Worm (Caenorhabditis elegans) whole organism, L2 larva: Measurements from ENCODE around the gene cyp-33C5.
A peak's percentile ranks its signal among the peaks of the same experiment; 100 is the strongest.

Experiments used
- C34F6.9 ChIP-seq: fragments of 150-350 bp; optimal IDR thresholded peaks from 2 replicates; lab custom pipeline; 2014; ENCODE audit warnings: missing biosample characterization, missing genetic modification characterization
- F13H6.1 ChIP-seq: sonication (generic microtip); optimal IDR thresholded peaks from 2 replicates; lab custom pipeline; 2016; ENCODE audit warnings: missing genetic modification characterization, missing compliant biosample characterization
- R02D3.7 ChIP-seq: fragments of 150-350 bp; optimal IDR thresholded peaks from 2 replicates; lab custom pipeline; 2014; ENCODE audit warnings: missing biosample characterization, missing genetic modification characterization
- Y55F3AM.14 ChIP-seq: fragments of 200-800 bp; sonication (Bioruptor generic); optimal IDR thresholded peaks from 2 replicates; lab custom pipeline; 2018; ENCODE audit warnings: mild to moderate bottlenecking, missing genetic modification characterization, missing compliant biosample characterization
- alr-1 ChIP-seq: fragments of 150-350 bp; optimal IDR thresholded peaks from 2 replicates; lab custom pipeline; 2014; ENCODE audit warnings: missing biosample characterization, missing genetic modification characterization
- aly-2 ChIP-seq: fragments of 150-350 bp; optimal IDR thresholded peaks from 2 replicates; lab custom pipeline; 2014; ENCODE audit warnings: missing biosample characterization, missing genetic modification characterization
- ama-1 ChIP-seq: fragments of 150-350 bp; optimal IDR thresholded peaks from 2 replicates; lab custom pipeline; 2018; ENCODE audit warnings: inconsistent platforms
- blmp-1 ChIP-seq: sonication (generic microtip); optimal IDR thresholded peaks from 2 replicates; lab custom pipeline; 2017; ENCODE audit warnings: missing genetic modification characterization, mild to moderate bottlenecking, missing compliant biosample characterization, antibody characterized with exemption, moderate library complexity; ENCODE audit not compliant: insufficient read depth
- ceh-16 ChIP-seq: fragments of 150-350 bp; optimal IDR thresholded peaks from 2 replicates; lab custom pipeline; 2014; ENCODE audit warnings: missing biosample characterization, missing genetic modification characterization
- ceh-82 ChIP-seq: fragments of 150-350 bp; optimal IDR thresholded peaks from 2 replicates; lab custom pipeline; 2014; ENCODE audit warnings: missing biosample characterization, missing genetic modification characterization
- crh-2 ChIP-seq: sonication (generic microtip); optimal IDR thresholded peaks from 2 replicates; lab custom pipeline; 2017; ENCODE audit warnings: missing biosample characterization, missing genetic modification characterization
- elt-1 ChIP-seq: fragments of 150-350 bp; optimal IDR thresholded peaks from 2 replicates; lab custom pipeline; 2014; ENCODE audit warnings: missing biosample characterization, missing genetic modification characterization
- elt-3 ChIP-seq: sonication (generic microtip); optimal IDR thresholded peaks from 2 replicates; lab custom pipeline; 2017; ENCODE audit warnings: missing biosample characterization, missing genetic modification characterization
- fos-1 ChIP-seq: fragments of 150-350 bp; optimal IDR thresholded peaks from 2 replicates; lab custom pipeline; 2014; ENCODE audit warnings: missing biosample characterization, missing genetic modification characterization
- gmeb-1 ChIP-seq: fragments of 150-350 bp; optimal IDR thresholded peaks from 2 replicates; lab custom pipeline; 2014; ENCODE audit warnings: missing biosample characterization, missing genetic modification characterization
- lin-13 ChIP-seq: fragments of 150-350 bp; optimal IDR thresholded peaks from 2 replicates; lab custom pipeline; 2014; ENCODE audit warnings: missing biosample characterization, missing genetic modification reagents, missing genetic modification characterization
- lin-39 ChIP-seq: fragments of 150-350 bp; optimal IDR thresholded peaks from 2 replicates; lab custom pipeline; 2014; ENCODE audit warnings: missing biosample characterization, missing genetic modification reagents, missing genetic modification characterization
- lsy-2 ChIP-seq, 2 experiments: fragments of 150-350 bp in 1 of 2; sonication (generic microtip) in 1 of 2; optimal IDR thresholded peaks; 2 replicates each; lab custom pipeline; 2014 to 2017; ENCODE audit warnings: missing biosample characterization in 2 of 2, missing genetic modification characterization in 2 of 2
- mab-5 ChIP-seq: fragments of 150-350 bp; optimal IDR thresholded peaks from 2 replicates; lab custom pipeline; 2014; ENCODE audit warnings: missing biosample characterization, missing genetic modification characterization
- mbf-1 ChIP-seq: sonication (generic microtip); optimal IDR thresholded peaks from 2 replicates; lab custom pipeline; 2017; ENCODE audit warnings: missing biosample characterization, missing genetic modification characterization
- mdl-1 ChIP-seq, 2 experiments: fragments of 150-350 bp in 1 of 2; sonication (generic microtip) in 1 of 2; optimal IDR thresholded peaks; 2 replicates each; lab custom pipeline; 2017; ENCODE audit warnings: missing biosample characterization in 2 of 2, missing genetic modification characterization in 2 of 2
- nhr-10 ChIP-seq: sonication (generic microtip); optimal IDR thresholded peaks from 2 replicates; lab custom pipeline; 2017; ENCODE audit warnings: missing biosample characterization, missing genetic modification characterization
- nhr-11 ChIP-seq: fragments of 150-350 bp; optimal IDR thresholded peaks from 2 replicates; lab custom pipeline; 2014; ENCODE audit warnings: missing biosample characterization, missing genetic modification characterization
- nhr-12 ChIP-seq: fragments of 150-350 bp; optimal IDR thresholded peaks from 2 replicates; lab custom pipeline; 2014; ENCODE audit warnings: missing biosample characterization, missing genetic modification characterization
- nhr-21 ChIP-seq: fragments of 150-350 bp; optimal IDR thresholded peaks from 2 replicates; lab custom pipeline; 2014; ENCODE audit warnings: missing biosample characterization, missing genetic modification characterization
- nhr-23 ChIP-seq: fragments of 150-350 bp; optimal IDR thresholded peaks from 2 replicates; lab custom pipeline; 2014; ENCODE audit warnings: missing biosample characterization, missing genetic modification reagents, missing genetic modification characterization
- nhr-237 ChIP-seq: fragments of 150-350 bp; optimal IDR thresholded peaks from 2 replicates; lab custom pipeline; 2014; ENCODE audit warnings: missing biosample characterization, missing genetic modification characterization
- nhr-77 ChIP-seq: fragments of 150-350 bp; optimal IDR thresholded peaks from 2 replicates; lab custom pipeline; 2014; ENCODE audit warnings: missing biosample characterization, missing genetic modification characterization
- peb-1 ChIP-seq: fragments of 150-350 bp; optimal IDR thresholded peaks from 2 replicates; lab custom pipeline; 2014; ENCODE audit warnings: missing biosample characterization, missing genetic modification characterization
- sem-4 ChIP-seq: fragments of 150-350 bp; optimal IDR thresholded peaks from 2 replicates; lab custom pipeline; 2014; ENCODE audit warnings: missing biosample characterization, missing genetic modification reagents, missing genetic modification characterization
- skn-1 ChIP-seq: sonication (generic microtip); optimal IDR thresholded peaks from 2 replicates; lab custom pipeline; 2017; ENCODE audit warnings: missing biosample characterization, missing genetic modification characterization
- sma-3 ChIP-seq: sonication (generic microtip); optimal IDR thresholded peaks from 2 replicates; lab custom pipeline; 2016; ENCODE audit warnings: missing genetic modification reagents, missing genetic modification characterization, missing compliant biosample characterization
- snpc-4 ChIP-seq: fragments of 150-350 bp; optimal IDR thresholded peaks from 2 replicates; lab custom pipeline; 2014; ENCODE audit warnings: missing biosample characterization, missing genetic modification characterization
- unc-39 ChIP-seq: fragments of 150-350 bp; optimal IDR thresholded peaks from 2 replicates; lab custom pipeline; 2014; ENCODE audit warnings: missing biosample characterization, missing genetic modification characterization
- unc-55 ChIP-seq: fragments of 150-350 bp; sonication (generic microtip); optimal IDR thresholded peaks from 3 replicates; lab custom pipeline; 2014; ENCODE audit warnings: missing biosample characterization, missing genetic modification reagents, missing genetic modification characterization
- unc-62 ChIP-seq: fragments of 150-350 bp; optimal IDR thresholded peaks from 2 replicates; lab custom pipeline; 2014; ENCODE audit warnings: missing biosample characterization, missing genetic modification reagents, missing genetic modification characterization
- zag-1 ChIP-seq: fragments of 150-350 bp; optimal IDR thresholded peaks from 2 replicates; lab custom pipeline; 2014; ENCODE audit warnings: missing biosample characterization, missing genetic modification characterization
- ztf-1 ChIP-seq: fragments of 200-800 bp; sonication (Bioruptor generic); conservative IDR thresholded peaks from 2 replicates; pipeline ENCODE4 v1.3.6; 2022; ENCODE audit warnings: missing genetic modification characterization, missing compliant biosample characterization
- ztf-11 ChIP-seq: sonication (generic microtip); optimal IDR thresholded peaks from 2 replicates; lab custom pipeline; 2017; ENCODE audit warnings: missing biosample characterization, missing genetic modification characterization
- ztf-4 ChIP-seq: fragments of 150-350 bp; optimal IDR thresholded peaks from 2 replicates; lab custom pipeline; 2014; ENCODE audit warnings: missing biosample characterization, missing genetic modification characterization

Gene cyp-33C5

DNA sequence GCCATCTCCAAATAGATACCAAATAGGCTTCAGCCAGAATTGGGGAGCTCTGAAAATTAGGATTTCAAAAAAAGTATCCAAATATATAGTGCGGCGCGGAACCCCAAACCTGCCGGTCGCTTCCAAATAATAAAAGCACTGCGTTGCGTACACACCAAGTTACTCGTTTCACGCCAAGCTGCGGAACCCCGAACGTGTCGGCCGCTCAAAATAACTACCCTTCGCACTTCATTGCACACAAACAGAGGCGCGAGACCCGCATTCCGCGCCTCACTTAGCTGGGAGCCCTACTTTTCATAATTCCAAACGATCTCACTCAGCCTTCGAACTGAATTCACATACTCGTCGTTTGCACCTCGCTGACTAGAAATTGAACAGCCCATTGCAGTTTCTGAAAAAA lies 45.2 kb upstream of the cyp-33C5 start:
- TF ChIP-seq snpc-4 (tag; lab: Kevin White, UChicago): no peak

DNA sequence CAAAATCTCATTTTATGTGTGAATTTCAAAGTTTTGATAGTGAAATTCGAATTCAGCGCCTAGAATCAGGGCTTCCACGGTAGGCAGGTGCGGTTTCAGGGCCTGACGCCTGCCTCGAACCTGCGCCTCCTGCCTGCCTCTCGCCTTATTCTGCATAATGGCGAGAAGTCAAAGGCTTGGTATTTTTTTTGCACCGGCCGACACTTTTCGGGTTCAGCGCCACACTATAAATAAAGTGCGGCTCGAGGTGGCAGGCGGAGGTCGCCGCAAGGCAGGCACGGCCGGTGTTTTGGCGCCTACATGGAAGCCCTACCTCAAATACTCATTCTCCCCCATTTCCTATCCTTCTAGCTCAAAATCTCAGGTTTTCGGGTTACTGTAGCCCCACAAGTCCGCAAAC lies 44.4 kb upstream of the cyp-33C5 start:
- TF ChIP-seq nhr-10 (no peak), unc-62 (GFP tag; lab: Kevin White, UChicago) (no peak), snpc-4 (tag; lab: Kevin White, UChicago) (no peak), Y55F3AM.14 (GFP tag; lab: Kevin White, UChicago) (no peak), mbf-1 (tag; lab: Kevin White, UChicago) (no peak), nhr-12 (tag; lab: Kevin White, UChicago) (no peak), unc-39 (no peak), C34F6.9 (tag; lab: Kevin White, UChicago) (no peak), skn-1 (tag; lab: Kevin White, UChicago) (no peak), mab-5 (tag; lab: Kevin White, UChicago) (no peak), elt-1 (tag; lab: Kevin White, UChicago) (no peak), lin-13 (no peak), ama-1 (no peak), mdl-1 (tag; optimal IDR thresholded peaks at IDR 0.05; lab: Kevin White, UChicago) (no peak), nhr-77 (tag; lab: Kevin White, UChicago) (no peak), nhr-11 (tag; lab: Kevin White, UChicago) (no peak), alr-1 (tag; lab: Kevin White, UChicago) (no peak), lin-39 (tag; lab: Kevin White, UChicago) (no peak)

DNA sequence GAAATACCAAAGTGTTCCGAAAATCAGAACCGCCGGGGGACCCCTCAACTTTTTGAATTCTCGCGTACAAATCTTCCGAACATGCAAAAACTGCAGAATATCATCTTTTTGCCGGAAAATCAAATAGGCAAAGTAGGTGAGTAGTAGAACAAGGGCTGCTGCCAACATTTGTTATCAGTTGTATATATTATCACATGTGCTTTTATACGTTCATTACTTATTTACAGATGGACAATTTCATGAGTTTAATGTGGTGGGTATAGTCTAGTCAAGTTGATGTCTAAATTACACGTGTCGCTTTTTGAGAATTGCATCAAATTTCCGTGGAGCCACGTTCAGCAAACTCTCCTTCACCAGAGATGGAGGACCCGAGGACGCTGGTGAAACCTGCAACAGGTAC lies 43.6 kb upstream of the cyp-33C5 start, which contains the start of gene cyp-32B1:
cyp-32B1 (minus strand) TSS at position 176 of the 400 bp plus-strand sequence.
- TF ChIP-seq sem-4 (tag; lab: Kevin White, UChicago) (no peak), ztf-11 (tag; lab: Kevin White, UChicago) (no peak), fos-1 (peak; percentile 5), snpc-4 (tag; lab: Kevin White, UChicago) (no peak)

DNA sequence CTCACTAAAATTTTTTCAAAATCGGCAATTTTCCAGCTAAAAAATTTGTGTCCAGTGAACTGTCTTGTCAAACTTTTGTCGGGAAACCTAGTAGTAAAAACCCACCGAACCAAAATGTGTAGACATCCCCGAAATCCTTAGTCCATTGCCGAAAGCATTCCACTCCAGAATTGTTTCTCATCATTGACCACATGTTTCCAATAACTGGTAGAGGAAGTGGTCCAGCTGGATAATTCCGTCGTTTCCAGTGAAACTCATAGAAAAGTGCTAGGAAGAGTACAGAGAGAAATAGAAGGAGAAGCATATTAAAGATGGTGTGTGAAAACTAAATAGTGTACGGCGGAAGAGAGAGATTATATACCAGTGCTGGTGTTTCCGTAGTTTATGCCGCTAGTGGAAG lies 40.7 kb upstream of the cyp-33C5 start, which contains the start of gene cyp-33C12:
cyp-33C12 (minus strand) TSS at position 321 of the 400 bp plus-strand sequence.
- TF ChIP-seq unc-39 (no peak), gmeb-1 (tag; lab: Kevin White, UChicago) (no peak), ztf-11 (tag; lab: Kevin White, UChicago) (no peak), elt-3 (tag; lab: Kevin White, UChicago) (no peak), zag-1 (no peak), aly-2 (tag; lab: Kevin White, UChicago) (no peak), peb-1 (tag; lab: Kevin White, UChicago) (no peak), sma-3 (GFP tag; lab: Kevin White, UChicago) (no peak), lin-39 (tag; lab: Kevin White, UChicago) (no peak), lsy-2 (tag; optimal IDR thresholded peaks at IDR 0.05; lab: Kevin White, UChicago) (no peak), ztf-4 (tag; lab: Kevin White, UChicago) (no peak), lin-13 (no peak), ceh-82 (no peak), nhr-23 (tag; lab: Kevin White, UChicago) (no peak), nhr-237 (tag; lab: Kevin White, UChicago) (no peak), R02D3.7 (no peak)

DNA sequence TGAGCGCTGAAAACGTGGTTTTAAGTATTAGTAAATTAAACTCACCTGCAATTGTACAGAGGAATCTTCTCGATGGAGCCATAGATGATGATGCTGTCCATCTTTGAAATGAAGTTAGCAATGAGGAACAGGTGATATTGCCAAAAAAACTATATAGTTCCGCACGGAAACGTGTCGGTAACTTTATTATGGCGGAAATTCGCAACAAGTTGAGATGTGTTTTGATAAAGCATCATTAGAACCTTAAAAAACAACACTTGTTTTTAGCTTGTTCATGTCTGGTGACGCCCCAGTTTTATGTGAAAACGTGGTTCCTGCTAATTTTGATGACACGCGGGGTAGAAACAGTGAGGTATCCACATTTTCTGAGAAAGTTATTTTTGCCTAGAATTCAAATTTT lies 38.6 kb upstream of the cyp-33C5 start, which contains the start of gene srt-40:
srt-40 (minus strand) TSS at position 101 of the 400 bp plus-strand sequence.
- no peak for TF ChIP-seq lin-39 (tag; lab: Kevin White, UChicago)
- no peak for TF ChIP-seq ztf-4 (tag; lab: Kevin White, UChicago)

DNA sequence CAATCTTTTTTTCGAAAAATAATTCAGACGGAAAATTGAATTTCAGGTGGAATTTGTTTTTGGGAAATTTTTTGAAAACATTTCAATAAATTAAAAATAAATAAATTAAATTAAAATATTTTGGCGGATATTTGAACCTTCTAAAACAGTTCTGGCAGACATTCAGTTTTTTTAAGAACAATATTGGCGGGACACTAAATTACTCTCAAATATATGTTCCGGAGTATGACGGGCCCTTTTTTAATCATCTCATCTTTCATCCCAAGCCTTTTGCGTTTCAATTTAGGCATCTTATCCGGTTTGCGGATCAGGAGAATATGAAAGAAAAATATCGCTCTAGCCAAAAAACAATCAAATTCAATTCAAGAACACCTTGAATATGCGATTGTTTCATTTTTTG lies 38.0 kb upstream of the cyp-33C5 start, which contains the start of gene svh-11:
svh-11 (plus strand) TSS at position 301 of the 400 bp plus-strand sequence.
- TF ChIP-seq mdl-1 (tag; optimal IDR thresholded peaks at IDR 0.05; lab: Kevin White, UChicago) (no peak), nhr-237 (tag; lab: Kevin White, UChicago) (no peak), alr-1 (tag; lab: Kevin White, UChicago) (no peak), ztf-1 (GFP tag; lab: Robert Waterston, UW) (no peak), F13H6.1 (tag; lab: Kevin White, UChicago) (no peak), crh-2 (tag; lab: Kevin White, UChicago) (no peak), mab-5 (tag; lab: Kevin White, UChicago) (no peak), skn-1 (tag; lab: Kevin White, UChicago) (no peak), unc-55 (no peak), gmeb-1 (tag; lab: Kevin White, UChicago) (no peak), nhr-11 (tag; lab: Kevin White, UChicago) (no peak), blmp-1 (tag; lab: Kevin White, UChicago) (no peak), nhr-21 (tag; lab: Kevin White, UChicago) (no peak), ceh-82 (no peak), ceh-16 (no peak), unc-39 (no peak), R02D3.7 (no peak), ztf-4 (tag; lab: Kevin White, UChicago) (no peak)
